Fruit fly (Drosophila melanogaster): ENCODE results near the gene CG15531.

CG15531 gene

dm6 chr3R:30203104-30203986 lies 7.3 kb upstream of the CG15531 start (continued):
- no peak for TF ChIP-seq CG2129 (GFP tag; IDR thresholded peaks at IDR 0.05; ENCODE audit: partially characterized antibody)
- peak; percentile 93 for TF ChIP-seq Xbp1 (GFP tag; optimal IDR thresholded peaks at IDR 0.05)
- TF ChIP-seq gsb (GFP tag; IDR thresholded peaks at IDR 0.05) = peak; percentile 85
- peak; percentile 93 for TF ChIP-seq chn (GFP tag; optimal IDR thresholded peaks at IDR 0.05)
- peak in 1 of 3 experiments; percentile 81 for TF ChIP-seq lola (GFP tag; optimal IDR thresholded peaks at IDR 0.05)
- peak; percentile 99 for TF ChIP-seq row (GFP tag; IDR thresholded peaks at IDR 0.05)
- TF ChIP-seq CG8281 (tag; optimal IDR thresholded peaks at IDR 0.05) = peak; percentile 86
- TF ChIP-seq Sry-δ (GFP tag; optimal IDR thresholded peaks at IDR 0.05) = peak; percentile 77
- no peak for TF ChIP-seq Dp (GFP tag; optimal IDR thresholded peaks at IDR 0.05)
- peak; percentile 95 for TF ChIP-seq p53 (GFP tag; optimal IDR thresholded peaks at IDR 0.05)
- TF ChIP-seq en (GFP tag; optimal IDR thresholded peaks at IDR 0.05) = peak; percentile 89
- TF ChIP-seq Elba2 (GFP tag; optimal IDR thresholded peaks at IDR 0.05) = no peak
- TF ChIP-seq Bdp1 (GFP tag; optimal IDR thresholded peaks at IDR 0.05) = peak; percentile 81
- peak; percentile 85 for TF ChIP-seq kah (GFP tag; optimal IDR thresholded peaks at IDR 0.05)
- peak; percentile 97 for TF ChIP-seq Dbx (GFP tag; IDR thresholded peaks at IDR 0.05)
- TF ChIP-seq CG31441 (GFP tag; IDR thresholded peaks at IDR 0.05) = peak; percentile 94
- peak; percentile 83 for TF ChIP-seq Deaf1 (tag; optimal IDR thresholded peaks at IDR 0.05)
- peak; percentile 84 for TF ChIP-seq CG6272 (GFP tag; IDR thresholded peaks at IDR 0.05)
- peak; percentile 77 for TF ChIP-seq GATAe (GFP tag; conservative IDR thresholded peaks at IDR 0.05)
- TF ChIP-seq Side (GFP tag; optimal IDR thresholded peaks at IDR 0.05) = peak; percentile 99
- TF ChIP-seq pita (GFP tag; optimal IDR thresholded peaks at IDR 0.05) = no peak
- peak; percentile 93 for TF ChIP-seq CG32767 (GFP tag; IDR thresholded peaks at IDR 0.05)
- TF ChIP-seq fd64A (GFP tag; optimal IDR thresholded peaks at IDR 0.05) = peak; percentile 91
- peak; percentile 68 for TF ChIP-seq twi (tag; optimal IDR thresholded peaks at IDR 0.05)
- TF ChIP-seq aop (GFP tag; IDR thresholded peaks at IDR 0.05) = peak; percentile 95
- TF ChIP-seq danr (GFP tag; IDR thresholded peaks at IDR 0.05) = peak; percentile 88
- TF ChIP-seq CG1602 (GFP tag; optimal IDR thresholded peaks at IDR 0.05) = peak; percentile 89
- peak; percentile 92 for TF ChIP-seq tgo (GFP tag; IDR thresholded peaks at IDR 0.05)
- peak; percentile 60 for TF ChIP-seq CTCF (GFP tag; optimal IDR thresholded peaks at IDR 0.05)
- TF ChIP-seq CG7839 (tag; optimal IDR thresholded peaks at IDR 0.05) = peak; percentile 97
- peak; percentile 94 for TF ChIP-seq run (tag; optimal IDR thresholded peaks at IDR 0.05)
- TF ChIP-seq PHDP (tag; optimal IDR thresholded peaks at IDR 0.05) = peak; percentile 91
- no peak for TF ChIP-seq bigmax (GFP tag; optimal IDR thresholded peaks at IDR 0.05)
- peak; percentile 93 for TF ChIP-seq Hsf (GFP tag; optimal IDR thresholded peaks at IDR 0.05)
- TF ChIP-seq sim (GFP tag; IDR thresholded peaks at IDR 0.05) = peak; percentile 63; the same call in 1 of the 2 replicates
- TF ChIP-seq Oli (tag; optimal IDR thresholded peaks at IDR 0.05) = peak; percentile 94
- no peak for TF ChIP-seq Tbp (GFP tag; optimal IDR thresholded peaks at IDR 0.05)
- peak; percentile 95 for TF ChIP-seq CG12769 (tag; optimal IDR thresholded peaks at IDR 0.05)
- TF ChIP-seq Mrtf (GFP tag; IDR thresholded peaks at IDR 0.05) = peak; percentile 90
- peak; percentile 59 for TF ChIP-seq CG17912 (GFP tag; optimal IDR thresholded peaks at IDR 0.05)
- TF ChIP-seq eyg (GFP tag; optimal IDR thresholded peaks at IDR 0.05) = peak; percentile 97
- TF ChIP-seq CG30403 (GFP tag; optimal IDR thresholded peaks at IDR 0.05) = peak; percentile 97
- peak; percentile 96 for TF ChIP-seq CG3281 (GFP tag; optimal IDR thresholded peaks at IDR 0.05)
- no peak for TF ChIP-seq mld (GFP tag; IDR thresholded peaks at IDR 0.05; ENCODE audit: partially characterized antibody)
- TF ChIP-seq CG17328 (GFP tag; IDR thresholded peaks at IDR 0.05) = peak; percentile 70; the same call in 1 of the 2 replicates
- peak; percentile 86 for TF ChIP-seq gce (GFP tag; IDR thresholded peaks at IDR 0.05)
- TF ChIP-seq wek (GFP tag; optimal IDR thresholded peaks at IDR 0.05) = peak; percentile 80
- 0 out of 3 replicates have a peak, but pooled peaks have one; percentile 29 for TF ChIP-seq HLH4C (GFP tag; IDR thresholded peaks at IDR 0.05; ENCODE audit: partially characterized antibody)
- peak; percentile 97 for TF ChIP-seq shn (GFP tag; optimal IDR thresholded peaks at IDR 0.05)
- TF ChIP-seq tap (tag; optimal IDR thresholded peaks at IDR 0.05) = peak; percentile 95

All from whole organism, embryonic.